Fruit fly (Drosophila melanogaster): Measurements from ENCODE around the gene comm.

dm6 chr3L:15684017-15684416 is 44.2 kb downstream of the comm start:
- no peak for TF ChIP-seq CG8478 (optimal IDR thresholded peaks at IDR 0.05)
- TF ChIP-seq CTCF (optimal IDR thresholded peaks at IDR 0.05), result no peak
